Worm (Caenorhabditis elegans): Measurements from ENCODE around the gene ZK512.4.

ZK512.4 gene

ce11 chrIII:9109172-9109571, 36.0 kb upstream of the ZK512.4 start, which contains the start of gene cya-1:
Gene cya-1 (minus strand): TSS chrIII:9109272.
- no peak for TF ChIP-seq ztf-26 (tag; optimal IDR thresholded peaks at IDR 0.05)
- TF ChIP-seq madf-6 (GFP tag; IDR thresholded peaks at IDR 0.05), result peak; percentile 8; the same call in 1 of the 2 replicates

- no peak for TF ChIP-seq cebp-1 (GFP tag; IDR thresholded peaks at IDR 0.05)
- TF ChIP-seq cebp-1 (tag; optimal IDR thresholded peaks at IDR 0.05), result no peak
- TF ChIP-seq ztf-25 (GFP tag; IDR thresholded peaks at IDR 0.05), result no peak
- no peak for TF ChIP-seq ceh-58 (GFP tag; IDR thresholded peaks at IDR 0.05)
- TF ChIP-seq ets-4 (GFP tag; optimal IDR thresholded peaks at IDR 0.05), result no peak
- TF ChIP-seq hlh-26 (GFP tag; conservative IDR thresholded peaks at IDR 0.05), result no peak
- no peak for TF ChIP-seq ekl-4 (GFP tag; IDR thresholded peaks at IDR 0.05)
- no peak for TF ChIP-seq snpc-3.4 (tag; optimal IDR thresholded peaks at IDR 0.05)
- TF ChIP-seq madf-8 (GFP tag; conservative IDR thresholded peaks at IDR 0.05), result no peak
- TF ChIP-seq sptf-2 (GFP tag; optimal IDR thresholded peaks at IDR 0.05), result no peak
- TF ChIP-seq lsl-1 (GFP tag; optimal IDR thresholded peaks at IDR 0.05), result no peak
- TF ChIP-seq ceh-40 (GFP tag; IDR thresholded peaks at IDR 0.05), result no peak
- TF ChIP-seq pbrm-1 (GFP tag; IDR thresholded peaks at IDR 0.05), result no peak
- TF ChIP-seq ztf-26 (tag; optimal IDR thresholded peaks at IDR 0.05), result no peak
- TF ChIP-seq akir-1 (GFP tag; optimal IDR thresholded peaks at IDR 0.05), result no peak
- TF ChIP-seq ceh-91 (GFP tag; IDR thresholded peaks at IDR 0.05), result no peak
- no peak for TF ChIP-seq zfh-2 (GFP tag; conservative IDR thresholded peaks at IDR 0.05)
- no peak for TF ChIP-seq snpc-1.3 (tag; optimal IDR thresholded peaks at IDR 0.05; ENCODE audit: insufficient read depth)
- TF ChIP-seq bed-1 (GFP tag; IDR thresholded peaks at IDR 0.05), result no peak
These were observed 35.4 kb upstream of the ZK512.4 start for ce11 chrIII:9109726-9110125.

ce11 chrIII:9110270-9110669, 34.9 kb upstream of the ZK512.4 start:
- no peak for TF ChIP-seq ceh-79 (tag; optimal IDR thresholded peaks at IDR 0.05)
- no peak for TF ChIP-seq sptf-2 (GFP tag; optimal IDR thresholded peaks at IDR 0.05)
- peak; percentile 4; the same call in 1 of the 2 replicates for TF ChIP-seq madf-8 (GFP tag; conservative IDR thresholded peaks at IDR 0.05)
- TF ChIP-seq madf-6 (GFP tag; IDR thresholded peaks at IDR 0.05), result peak; percentile 77
- TF ChIP-seq xnd-1 (tag; optimal IDR thresholded peaks at IDR 0.05), result peak; percentile 42
- TF ChIP-seq efl-1 (GFP tag; optimal IDR thresholded peaks at IDR 0.05), result peak; percentile 62
- TF ChIP-seq rcor-1 (GFP tag; IDR thresholded peaks at IDR 0.05), result 0 out of 2 replicates have a peak, but pooled peaks have one; percentile 10

ce11 chrIII:9110914-9111313, 34.2 kb upstream of the ZK512.4 start:
- TF ChIP-seq egl-44 (GFP tag; IDR thresholded peaks at IDR 0.05) (peak; percentile 80), cebp-2 (GFP tag; IDR thresholded peaks at IDR 0.05) (peak; percentile 77; the same call in 1 of the 2 replicates), B0019.2 (GFP tag; conservative IDR thresholded peaks at IDR 0.05) (peak; percentile 23; the same call in 1 of the 2 replicates), nhr-120 (GFP tag; IDR thresholded peaks at IDR 0.05) (0 out of 2 replicates have a peak, but pooled peaks have one; percentile 73), tbp1 (GFP tag; optimal IDR thresholded peaks at IDR 0.05) (peak; percentile 86), zfh-2 (GFP tag; conservative IDR thresholded peaks at IDR 0.05) (0 out of 2 replicates have a peak, but pooled peaks have one; percentile 9), rpc-1 (optimal IDR thresholded peaks at IDR 0.05) (peak; percentile 33), rpc-1 (tag; optimal IDR thresholded peaks at IDR 0.05) (peak; percentile 66), ztf-25 (GFP tag; IDR thresholded peaks at IDR 0.05) (peak; percentile 59; the same call in 1 of the 2 replicates), madf-6 (GFP tag; IDR thresholded peaks at IDR 0.05) (peak; percentile 84), pbrm-1 (GFP tag; IDR thresholded peaks at IDR 0.05) (peak; percentile 69), Y56A3A.18 (GFP tag; IDR thresholded peaks at IDR 0.05) (peak; percentile 59; the same call in 1 of the 2 replicates), ceh-100 (GFP tag; IDR thresholded peaks at IDR 0.05) (peak; percentile 59; the same call in 1 of the 2 replicates), nfyb-1 (GFP tag; IDR thresholded peaks at IDR 0.05) (peak; percentile 82; the same call in 1 of the 2 replicates), mcd-1 (GFP tag; IDR thresholded peaks at IDR 0.05) (peak; percentile 96), lin-54 (GFP tag; optimal IDR thresholded peaks at IDR 0.05) (peak; percentile 45), F33H1.4 (GFP tag; IDR thresholded peaks at IDR 0.05) (peak; percentile 48), F39B2.1 (GFP tag; IDR thresholded peaks at IDR 0.05) (0 out of 2 replicates have a peak, but pooled peaks have one; percentile 25), dox-1 (GFP tag; IDR thresholded peaks at IDR 0.05) (peak; percentile 80), ztf-18 (tag; optimal IDR thresholded peaks at IDR 0.05) (peak; percentile 36), hsf-1 (GFP tag; IDR thresholded peaks at IDR 0.05) (peak; percentile 68), hmg-1.2 (GFP tag; IDR thresholded peaks at IDR 0.05) (peak; percentile 77), B0261.1 (tag; optimal IDR thresholded peaks at IDR 0.05) (peak; percentile 69), ekl-4 (GFP tag; IDR thresholded peaks at IDR 0.05) (peak; percentile 80)

Measured in whole organism, young adult.